Fruit fly (Drosophila melanogaster) whole organism, embryonic: ENCODE measurements around the gene Ask1.

Source experiments
- ATbp ChIP-seq: fragments of 200-800 bp; sonication (Bioruptor generic); optimal IDR thresholded peaks from 2 replicates; lab custom pipeline; 2017; ENCODE audit warnings: missing biosample characterization, mild to moderate bottlenecking, missing genetic modification characterization, missing genetic modification reagents
- Ada2b ChIP-seq: fragments of 200-800 bp; sonication (Bioruptor generic); IDR thresholded peaks from 2 replicates; pipeline ENCODE4 v1.3.6; 2022; ENCODE audit warnings: missing biosample characterization, missing genetic modification characterization
- Awh ChIP-seq: fragments of 200-800 bp; sonication (Bioruptor generic); IDR thresholded peaks from 2 replicates; pipeline ENCODE4, ENCODE4 v1.3.6; 2022; ENCODE audit warnings: missing biosample characterization, missing genetic modification characterization
- CG10959 ChIP-seq: fragments of 200-800 bp; sonication (Bioruptor generic); IDR thresholded peaks from 2 replicates; pipeline ENCODE4 v1.3.6; 2022; ENCODE audit warnings: missing biosample characterization, missing genetic modification characterization
- CG11247 ChIP-seq: fragments of 200-800 bp; sonication (Bioruptor generic); IDR thresholded peaks from 2 replicates; pipeline ENCODE4 v1.3.6; 2022; ENCODE audit warnings: missing biosample characterization, missing genetic modification characterization
- CG17568 ChIP-seq: fragments of 200-800 bp; sonication (Bioruptor generic); optimal IDR thresholded peaks from 2 replicates; lab custom pipeline; 2018; ENCODE audit warnings: missing biosample characterization, mild to moderate bottlenecking, missing genetic modification characterization, moderate library complexity
- CG18476 ChIP-seq: fragments of 200-800 bp; sonication (Bioruptor generic); optimal IDR thresholded peaks from 2 replicates; lab custom pipeline; 2016; ENCODE audit warnings: missing biosample characterization, mild to moderate bottlenecking, missing genetic modification characterization
- CG2678 ChIP-seq: fragments of 200-800 bp; sonication (Bioruptor generic); optimal IDR thresholded peaks from 3 replicates; lab custom pipeline; 2019; ENCODE audit warnings: missing biosample characterization, mild to moderate bottlenecking, missing genetic modification characterization, moderate library complexity
- CG2875 ChIP-seq: fragments of 200-800 bp; sonication (Bioruptor generic); optimal IDR thresholded peaks from 2 replicates; lab custom pipeline; 2017; ENCODE audit warnings: missing biosample characterization, mild to moderate bottlenecking, missing genetic modification characterization, missing genetic modification reagents
- CG3065 ChIP-seq: fragments of 200-800 bp; sonication (Bioruptor generic); optimal IDR thresholded peaks from 2 replicates; lab custom pipeline; 2016; ENCODE audit warnings: missing biosample characterization, missing genetic modification characterization
- CG34376 ChIP-seq: fragments of 200-800 bp; sonication (Bioruptor generic); optimal IDR thresholded peaks from 2 replicates; lab custom pipeline; 2018; ENCODE audit warnings: missing biosample characterization, mild to moderate bottlenecking, missing genetic modification characterization
- CG4617 ChIP-seq: fragments of 200-800 bp; sonication (Bioruptor generic); optimal IDR thresholded peaks from 3 replicates; lab custom pipeline; 2016; ENCODE audit warnings: missing biosample characterization, missing genetic modification characterization, borderline replicate concordance
- CG6683 ChIP-seq: fragments of 200-800 bp; sonication (Bioruptor generic); optimal IDR thresholded peaks from 2 replicates; lab custom pipeline; 2017; ENCODE audit warnings: missing biosample characterization, mild to moderate bottlenecking, missing genetic modification characterization, missing genetic modification reagents
- CG7987 ChIP-seq: fragments of 200-800 bp; sonication (Bioruptor generic); optimal IDR thresholded peaks from 2 replicates; lab custom pipeline; 2018; ENCODE audit warnings: missing biosample characterization, mild to moderate bottlenecking, missing genetic modification characterization, moderate library complexity
- CG8359 ChIP-seq: fragments of 200-800 bp; sonication (Bioruptor generic); optimal IDR thresholded peaks from 2 replicates; lab custom pipeline; 2017; ENCODE audit warnings: missing biosample characterization, mild to moderate bottlenecking, missing genetic modification characterization, borderline replicate concordance
- CG8924 ChIP-seq: fragments of 200-800 bp; optimal IDR thresholded peaks from 3 replicates; lab custom pipeline; 2019; ENCODE audit warnings: missing biosample characterization, mild to moderate bottlenecking, missing genetic modification characterization, moderate library complexity
- CTCF ChIP-seq: fragments of 200-800 bp; sonication (Bioruptor generic); optimal IDR thresholded peaks from 2 replicates; lab custom pipeline; 2017; ENCODE audit warnings: missing biosample characterization, mild to moderate bottlenecking, missing genetic modification characterization, moderate library complexity
- Eip74EF ChIP-seq, 2 experiments: fragments of 200-800 bp in 1 of 2; fragments of >200 bp in 1 of 2; sonication (Bioruptor generic) in 1 of 2; optimal IDR thresholded peaks; 2 replicates each; lab custom pipeline; 2017 to 2019; ENCODE audit warnings: missing biosample characterization in 2 of 2, missing genetic modification characterization in 2 of 2, mild to moderate bottlenecking in 1 of 2, moderate library complexity in 1 of 2
- Ets65A ChIP-seq: fragments of 200-800 bp; sonication (Bioruptor generic); peaks from one replicate; lab custom pipeline; 2016; ENCODE audit warnings: missing biosample characterization, missing genetic modification characterization
- HLH54F ChIP-seq: fragments of 200-800 bp; sonication (Bioruptor generic); optimal IDR thresholded peaks from 3 replicates; lab custom pipeline; 2016; ENCODE audit warnings: missing biosample characterization, missing genetic modification characterization
- HmgD ChIP-seq: fragments of 200-800 bp; sonication (Bioruptor generic); optimal IDR thresholded peaks from 3 replicates; lab custom pipeline; 2016; ENCODE audit warnings: missing biosample characterization, missing genetic modification characterization
- Hr78 ChIP-seq, 2 experiments: fragments of 200-800 bp in 1 of 2; fragments of >200 bp in 1 of 2; sonication (Bioruptor generic) in 1 of 2; optimal IDR thresholded peaks; 2 replicates each; lab custom pipeline; 2017 to 2019; ENCODE audit warnings: missing biosample characterization in 2 of 2, missing genetic modification characterization in 2 of 2, mild to moderate bottlenecking in 1 of 2, moderate library complexity in 1 of 2
- Med ChIP-seq: fragments of 200-800 bp; sonication (Bioruptor generic); peaks from one replicate; lab custom pipeline; 2016; ENCODE audit warnings: missing biosample characterization, missing genetic modification characterization, mild to moderate bottlenecking, inconsistent platforms, moderate library complexity
- Opbp ChIP-seq: fragments of 200-800 bp; sonication (Bioruptor generic); IDR thresholded peaks from 3 replicates; pipeline ENCODE4 v1.3.6; 2022; ENCODE audit warnings: missing biosample characterization, missing genetic modification characterization; ENCODE audit not compliant: partially characterized antibody
- aop ChIP-seq: fragments of 200-800 bp; sonication (Bioruptor generic); IDR thresholded peaks from 2 replicates; pipeline ENCODE4 v1.3.6; 2022; ENCODE audit warnings: missing biosample characterization, missing genetic modification characterization
- chinmo ChIP-seq: fragments of 200-800 bp; sonication (Bioruptor generic); IDR thresholded peaks from 4 replicates; pipeline ENCODE4 v1.3.6; 2022; ENCODE audit warnings: missing biosample characterization, missing genetic modification characterization; ENCODE audit not compliant: partially characterized antibody
- da ChIP-seq: fragments of 200-800 bp; sonication (Bioruptor generic); optimal IDR thresholded peaks from 2 replicates; lab custom pipeline; 2016; ENCODE audit warnings: missing biosample characterization, missing genetic modification characterization
- exex ChIP-seq: fragments of 200-800 bp; sonication (Bioruptor generic); optimal IDR thresholded peaks from 4 replicates; lab custom pipeline; 2018; ENCODE audit warnings: missing biosample characterization, mild to moderate bottlenecking, missing genetic modification characterization, moderate library complexity
- hkb ChIP-seq, 2 experiments: fragments of 200-800 bp in 1 of 2; fragments of >200 bp in 1 of 2; sonication (Bioruptor generic) in 1 of 2; IDR thresholded peaks in 1 of 2; optimal IDR thresholded peaks in 1 of 2; 2 replicates each; pipeline versions ENCODE4 v1.3.6 to Lab custom; 2017 to 2022; ENCODE audit warnings: missing biosample characterization in 1 of 2, missing genetic modification characterization in 1 of 2
- mirr ChIP-seq: fragments of 200-800 bp; sonication (Bioruptor generic); optimal IDR thresholded peaks from 3 replicates; lab custom pipeline; 2018; ENCODE audit warnings: missing biosample characterization, mild to moderate bottlenecking, missing genetic modification characterization
- prd ChIP-seq, 3 experiments: fragments of >200 bp in 2 of 3; fragments of 200-800 bp in 1 of 3; sonication (Bioruptor generic) in 1 of 3; optimal IDR thresholded peaks in 2 of 3; IDR thresholded peaks in 1 of 3; 2 replicates in 2 of 3; 3 replicates in 1 of 3; pipeline versions ENCODE4 v1.3.6 to Lab custom; 2017 to 2022; ENCODE audit warnings: missing biosample characterization in 1 of 3, missing genetic modification characterization in 1 of 3

Gene Ask1

DNA sequence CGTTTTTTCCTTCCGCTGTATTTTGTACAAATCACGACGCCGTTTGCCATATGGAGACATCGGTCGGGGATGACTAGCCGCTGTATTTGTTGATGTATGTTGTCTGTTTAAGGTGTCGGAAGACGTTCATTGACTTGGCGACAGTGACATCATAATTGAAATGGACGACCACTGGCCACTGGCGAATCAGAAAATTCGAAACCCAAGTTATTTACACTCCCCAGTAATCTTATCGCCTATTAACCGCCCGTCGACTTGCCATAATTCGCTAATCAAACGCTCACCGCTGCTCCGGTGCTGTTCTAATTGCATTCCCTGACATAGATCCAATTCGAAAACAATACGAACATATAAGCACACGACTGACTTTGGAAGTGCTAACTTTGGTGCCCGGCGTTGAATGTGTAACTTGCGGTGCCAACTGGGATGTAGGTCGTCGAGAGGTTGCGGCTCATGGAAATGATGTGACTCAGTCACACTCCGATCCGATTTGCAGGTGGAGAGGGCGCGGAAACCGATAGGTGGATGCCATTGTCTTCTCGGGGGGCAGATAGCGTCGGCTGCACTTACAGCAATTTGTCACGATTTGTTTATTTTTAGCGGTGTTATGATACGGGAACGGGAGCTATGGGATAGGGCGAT is 30.1 kb downstream of the Ask1 start (continued):
- TF ChIP-seq prd (optimal IDR thresholded peaks at IDR 0.05; lab: Kevin White, UChicago) (no peak), prd (GFP tag; IDR thresholded peaks at IDR 0.05; lab: Robert Waterston, UW) (no peak), CG18476 (no peak), aop (GFP tag; lab: Robert Waterston, UW) (no peak), Awh (GFP tag; lab: Robert Waterston, UW) (no peak), chinmo (GFP tag; lab: Robert Waterston, UW) (0 out of 4 replicates have a peak, but pooled peaks have one; percentile 13), HmgD (GFP tag; lab: Kevin White, UChicago) (no peak), Opbp (GFP tag; lab: Robert Waterston, UW) (peak; percentile 11; the same call in 1 of the 3 replicates), CG8924 (tag; lab: Kevin White, UChicago) (no peak), HLH54F (no peak), CG2678 (tag; lab: Kevin White, UChicago) (no peak), CG17568 (no peak), mirr (GFP tag; lab: Kevin White, UChicago) (peak; percentile 4), CG11247 (no peak), CG7987 (no peak), CG4617 (GFP tag; lab: Kevin White, UChicago) (no peak), CG6683 (GFP tag; lab: Kevin White, UChicago) (no peak)

DNA sequence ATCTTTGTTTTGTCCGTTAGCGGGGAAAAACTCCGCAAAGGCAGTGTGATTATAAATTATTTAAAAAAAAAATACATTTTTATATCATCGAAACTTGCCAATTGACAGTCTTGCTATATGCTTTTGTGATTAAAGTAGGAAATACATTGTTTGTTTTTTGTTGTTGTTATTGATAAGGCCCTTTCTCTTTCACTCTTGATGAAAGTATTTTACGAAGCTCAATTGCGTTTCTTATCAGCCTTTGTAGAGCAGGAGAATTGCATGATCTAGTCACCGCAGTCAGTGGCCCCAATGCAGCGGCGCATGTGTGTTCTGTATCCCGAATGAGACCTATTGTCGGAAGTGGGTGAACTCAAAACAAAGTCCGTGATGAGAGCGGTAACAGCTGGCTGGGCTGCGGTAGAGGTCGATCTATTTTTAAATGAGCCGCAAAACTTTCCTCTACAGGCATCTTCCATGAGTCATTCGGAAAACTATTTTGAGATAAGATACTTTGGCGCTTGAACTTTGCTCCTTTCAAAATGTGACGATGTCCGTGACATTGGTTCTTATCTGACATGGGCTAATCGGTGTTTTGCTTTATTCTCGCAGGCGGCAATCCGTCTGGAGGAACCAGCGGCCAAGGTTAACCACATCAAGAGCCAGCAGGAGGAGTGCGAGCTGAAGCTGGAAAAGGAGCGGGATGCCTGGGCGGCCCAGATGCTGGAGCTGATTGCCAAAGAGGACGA is 30.9 kb downstream of the Ask1 start:
- peak; percentile 19 for TF ChIP-seq ATbp
- peak in 1 of 2 experiments; percentile 78 for TF ChIP-seq Hr78 (GFP tag; optimal IDR thresholded peaks at IDR 0.05; lab: Kevin White, UChicago)
- TF ChIP-seq CG2875 (GFP tag; lab: Kevin White, UChicago) = no peak
- TF ChIP-seq CTCF (GFP tag; lab: Kevin White, UChicago) = no peak
- no peak for TF ChIP-seq CG10959 (GFP tag; lab: Robert Waterston, UW)
- TF ChIP-seq da (GFP tag; lab: Kevin White, UChicago) = no peak
- TF ChIP-seq CG3065 (GFP tag; lab: Kevin White, UChicago) = no peak
- peak; percentile 25 for TF ChIP-seq CG34376
- peak in 1 of 2 experiments; percentile 34 for TF ChIP-seq Eip74EF (GFP tag; optimal IDR thresholded peaks at IDR 0.05; lab: Kevin White, UChicago)
- peak; percentile 15 for TF ChIP-seq exex
- TF ChIP-seq hkb (optimal IDR thresholded peaks at IDR 0.05; lab: Kevin White, UChicago) = no peak
- TF ChIP-seq hkb (GFP tag; IDR thresholded peaks at IDR 0.05; lab: Robert Waterston, UW) = 0 out of 2 replicates have a peak, but pooled peaks have one; percentile 6

DNA sequence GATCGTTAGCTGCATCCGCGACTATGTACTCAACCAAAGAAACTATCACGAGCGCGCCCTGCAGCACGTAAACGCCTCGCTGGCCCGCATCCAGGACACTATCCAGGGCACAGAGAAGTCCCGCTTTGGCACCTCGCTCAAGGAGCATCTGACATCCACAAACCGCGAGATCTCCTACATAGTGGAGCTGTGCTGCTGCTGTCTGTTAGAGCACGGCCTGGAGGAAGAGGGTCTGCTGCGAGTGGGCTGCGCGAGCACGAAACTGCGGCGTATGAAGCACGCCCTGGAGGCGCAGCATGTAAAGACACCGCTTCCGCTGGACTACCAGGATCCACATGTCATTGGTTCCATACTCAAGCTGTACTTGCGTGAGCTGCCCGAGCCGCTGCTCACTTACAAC is 31.5 kb downstream of the Ask1 start:
- TF ChIP-seq Med (GFP tag; lab: Kevin White, UChicago) = peak; percentile 69
- TF ChIP-seq Ada2b (GFP tag; lab: Robert Waterston, UW) = no peak
- peak; percentile 91 for TF ChIP-seq Ets65A (GFP tag; lab: Kevin White, UChicago)
- TF ChIP-seq, all 482 proteins: peak for 2

dm6 chr3R:19915312-19915711 is 35.8 kb downstream of the Ask1 start, which contains the start of the genes Xport-A and Xport-B:
Xport-A (minus strand) TSS chr3R:19915412.
Xport-B (minus strand) TSS chr3R:19915412.
- TF ChIP-seq CG8359 (GFP tag; lab: Kevin White, UChicago) = no peak
- TF ChIP-seq Ets65A (GFP tag; lab: Kevin White, UChicago) = peak; percentile 57
- TF ChIP-seq, all 482 proteins: peak for 1
